Worm (Caenorhabditis elegans) whole organism, mixed stage, embryonic: Measurements from ENCODE around the gene calu-1.

Source experiments
- M03D4.4 ChIP-seq: sonication (generic microtip); optimal IDR thresholded peaks from 2 replicates; lab custom pipeline; 2017; ENCODE audit warnings: mild to moderate bottlenecking, missing genetic modification characterization, missing compliant biosample characterization
- bed-3 ChIP-seq: fragments of 200-800 bp; sonication (Bioruptor generic); optimal IDR thresholded peaks from 3 replicates; lab custom pipeline; 2018; ENCODE audit warnings: mild to moderate bottlenecking, missing genetic modification characterization, moderate library complexity, missing compliant biosample characterization
- blmp-1 ChIP-seq: fragments of 150-350 bp; optimal IDR thresholded peaks from 2 replicates; lab custom pipeline; 2014; ENCODE audit warnings: missing biosample characterization, missing genetic modification characterization
- ceh-39 ChIP-seq: fragments of 150-350 bp; optimal IDR thresholded peaks from 2 replicates; lab custom pipeline; 2014; ENCODE audit warnings: missing biosample characterization, missing genetic modification characterization
- ceh-43 ChIP-seq: fragments of 200-800 bp; sonication (Bioruptor generic); optimal IDR thresholded peaks from 2 replicates; lab custom pipeline; 2018; ENCODE audit warnings: mild to moderate bottlenecking, missing genetic modification characterization, moderate library complexity, missing compliant biosample characterization
- ceh-83 ChIP-seq: fragments of 200-800 bp; sonication (Bioruptor generic); optimal IDR thresholded peaks from 2 replicates; lab custom pipeline; 2018; ENCODE audit warnings: mild to moderate bottlenecking, missing genetic modification characterization, missing compliant biosample characterization
- ces-1 ChIP-seq: fragments of 150-350 bp; optimal IDR thresholded peaks from 2 replicates; lab custom pipeline; 2014; ENCODE audit warnings: missing biosample characterization, missing genetic modification reagents, missing genetic modification characterization
- drap-1 ChIP-seq: fragments of 200-800 bp; sonication (Bioruptor generic); optimal IDR thresholded peaks from 3 replicates; lab custom pipeline; 2018; ENCODE audit warnings: mild to moderate bottlenecking, missing genetic modification characterization, missing compliant biosample characterization
- elt-1 ChIP-seq: sonication (generic microtip); optimal IDR thresholded peaks from 2 replicates; lab custom pipeline; 2017; ENCODE audit warnings: missing genetic modification characterization, mild to moderate bottlenecking, missing compliant biosample characterization, antibody characterized with exemption, moderate library complexity, borderline replicate concordance; ENCODE audit not compliant: insufficient read depth
- elt-3 ChIP-seq: fragments of 150-350 bp; optimal IDR thresholded peaks from 2 replicates; lab custom pipeline; 2014; ENCODE audit warnings: missing biosample characterization, missing genetic modification characterization
- flh-1 ChIP-seq: fragments of 200-800 bp; sonication (Bioruptor generic); optimal IDR thresholded peaks from 2 replicates; lab custom pipeline; 2018; ENCODE audit warnings: mild to moderate bottlenecking, missing genetic modification characterization, moderate library complexity, missing compliant biosample characterization
- hlh-1 ChIP-seq: fragments of 150-350 bp; optimal IDR thresholded peaks from 2 replicates; lab custom pipeline; 2014; ENCODE audit warnings: missing biosample characterization, missing genetic modification reagents, missing genetic modification characterization
- lin-13 ChIP-seq: fragments of 150-350 bp; optimal IDR thresholded peaks from 2 replicates; lab custom pipeline; 2014; ENCODE audit warnings: missing biosample characterization, missing genetic modification characterization
- lin-32 ChIP-seq: fragments of 200-800 bp; sonication (Bioruptor generic); optimal IDR thresholded peaks from 2 replicates; lab custom pipeline; 2018; ENCODE audit warnings: mild to moderate bottlenecking, missing genetic modification characterization, missing compliant biosample characterization
- lsy-2 ChIP-seq: fragments of 150-350 bp; optimal IDR thresholded peaks from 2 replicates; lab custom pipeline; 2014; ENCODE audit warnings: missing biosample characterization, missing genetic modification characterization
- mab-5 ChIP-seq: fragments of 150-350 bp; optimal IDR thresholded peaks from 2 replicates; lab custom pipeline; 2014; ENCODE audit warnings: missing biosample characterization, missing genetic modification characterization
- mep-1 ChIP-seq: fragments of 150-350 bp; optimal IDR thresholded peaks from 2 replicates; lab custom pipeline; 2017; ENCODE audit warnings: missing biosample characterization, missing genetic modification reagents, missing genetic modification characterization, inconsistent platforms
- mls-2 ChIP-seq: sonication (generic microtip); optimal IDR thresholded peaks from 2 replicates; lab custom pipeline; 2016; ENCODE audit warnings: mild to moderate bottlenecking, missing genetic modification characterization, moderate library complexity, missing compliant biosample characterization
- nhr-12 ChIP-seq: fragments of 150-350 bp; optimal IDR thresholded peaks from 2 replicates; lab custom pipeline; 2014; ENCODE audit warnings: missing biosample characterization, missing genetic modification characterization
- nhr-2 ChIP-seq: fragments of 150-350 bp; optimal IDR thresholded peaks from 2 replicates; lab custom pipeline; 2014; ENCODE audit warnings: missing biosample characterization, missing genetic modification characterization
- nhr-237 ChIP-seq: fragments of 150-350 bp; optimal IDR thresholded peaks from 2 replicates; lab custom pipeline; 2014; ENCODE audit warnings: missing biosample characterization, missing genetic modification characterization
- nhr-76 ChIP-seq: sonication (generic microtip); optimal IDR thresholded peaks from 2 replicates; lab custom pipeline; 2017; ENCODE audit warnings: missing biosample characterization, missing genetic modification characterization
- pha-4 ChIP-seq: fragments of 150-350 bp; optimal IDR thresholded peaks from 2 replicates; lab custom pipeline; 2018; ENCODE audit warnings: missing biosample characterization, missing genetic modification reagents, missing genetic modification characterization
- sem-2 ChIP-seq: fragments of 200-800 bp; sonication (Bioruptor generic); optimal IDR thresholded peaks from 2 replicates; lab custom pipeline; 2018; ENCODE audit warnings: mild to moderate bottlenecking, missing genetic modification characterization, missing compliant biosample characterization
- snpc-4 ChIP-seq: fragments of 150-350 bp; optimal IDR thresholded peaks from 2 replicates; lab custom pipeline; 2014; ENCODE audit warnings: missing biosample characterization, missing genetic modification characterization
- sptf-1 ChIP-seq: sonication (generic microtip); optimal IDR thresholded peaks from 2 replicates; lab custom pipeline; 2017; ENCODE audit warnings: mild to moderate bottlenecking, missing genetic modification characterization, moderate library complexity, missing compliant biosample characterization
- tbx-8 ChIP-seq: fragments of 200-800 bp; sonication (Bioruptor generic); optimal IDR thresholded peaks from 2 replicates; lab custom pipeline; 2018; ENCODE audit warnings: mild to moderate bottlenecking, missing genetic modification characterization, moderate library complexity, missing compliant biosample characterization
- unc-120 ChIP-seq: sonication (generic microtip); optimal IDR thresholded peaks from 2 replicates; lab custom pipeline; 2017; ENCODE audit warnings: missing genetic modification characterization, missing compliant biosample characterization; ENCODE audit not compliant: poor library complexity, severe bottlenecking
- unc-39 ChIP-seq: fragments of 150-350 bp; optimal IDR thresholded peaks from 2 replicates; lab custom pipeline; 2014; ENCODE audit warnings: missing biosample characterization, missing genetic modification characterization
- zip-8 ChIP-seq: fragments of 150-350 bp; optimal IDR thresholded peaks from 2 replicates; lab custom pipeline; 2014; ENCODE audit warnings: missing biosample characterization, missing genetic modification characterization

calu-1 gene

DNA sequence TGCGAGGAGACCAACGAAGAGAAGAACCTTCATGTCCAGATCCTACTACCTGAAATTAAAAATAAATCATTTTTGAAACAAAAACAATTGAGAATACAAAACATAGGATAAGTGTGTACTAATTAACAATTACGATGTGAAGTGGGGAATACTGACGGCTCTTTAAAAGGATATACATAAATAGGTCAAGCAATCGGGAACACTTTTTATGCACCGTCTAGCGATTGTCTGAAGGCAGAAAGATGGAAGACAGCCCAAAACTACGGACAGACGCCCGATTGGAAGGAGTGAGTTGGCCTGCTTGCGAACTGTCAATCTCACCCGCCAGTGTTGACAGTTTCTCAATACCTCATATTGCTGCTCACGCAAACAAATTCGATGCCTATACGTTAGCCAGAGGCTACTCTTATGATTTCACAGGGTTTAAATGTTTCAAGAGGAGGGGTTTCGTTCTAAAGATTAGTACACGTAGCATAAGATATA lies at the start of gene calu-1:
Gene calu-1, minus strand, starts transcription at position 51 of the 483 bp plus-strand sequence.
- TF ChIP-seq nhr-76: no peak
- no peak for TF ChIP-seq zip-8 (tag; lab: Kevin White, UChicago)
- no peak for TF ChIP-seq sptf-1 (tag; lab: Kevin White, UChicago)
- no peak for TF ChIP-seq lin-32 (GFP tag; lab: Kevin White, UChicago)
- TF ChIP-seq drap-1 (GFP tag; lab: Kevin White, UChicago): no peak

DNA sequence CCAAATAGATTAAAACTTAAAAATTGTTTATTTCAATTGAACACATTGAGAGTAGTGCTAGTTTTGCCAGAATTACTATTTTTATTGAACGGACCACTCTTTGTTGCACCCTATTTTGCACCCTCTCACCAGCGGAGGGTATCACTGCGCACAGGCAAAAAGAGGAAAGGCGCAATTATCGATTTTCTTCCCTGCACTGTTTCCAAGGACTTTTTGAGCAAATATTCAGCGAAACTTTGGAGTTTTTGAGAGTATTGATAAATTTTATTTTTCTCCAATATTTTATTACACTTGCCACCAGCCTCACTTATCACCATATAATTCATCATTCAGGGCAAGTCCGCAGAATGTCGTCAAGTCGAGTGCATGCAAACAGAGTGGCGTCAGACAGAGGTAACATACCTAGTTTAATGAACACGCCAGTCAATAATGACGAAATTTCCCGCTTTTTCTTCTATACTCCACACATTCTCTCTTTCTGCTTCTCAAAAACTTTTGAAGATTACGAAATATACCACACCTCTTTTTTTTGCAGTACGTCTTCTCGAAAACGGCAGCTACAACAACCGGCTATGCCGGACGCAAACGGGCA lies 47.4 kb upstream of the calu-1 start:
- TF ChIP-seq lin-13 (tag; lab: Kevin White, UChicago): no peak
- no peak for TF ChIP-seq sem-2 (GFP tag; lab: Kevin White, UChicago)
- TF ChIP-seq ceh-39 (tag; lab: Kevin White, UChicago): peak; percentile 23
- peak; percentile 46 for TF ChIP-seq mep-1 (tag; lab: Kevin White, UChicago)

DNA sequence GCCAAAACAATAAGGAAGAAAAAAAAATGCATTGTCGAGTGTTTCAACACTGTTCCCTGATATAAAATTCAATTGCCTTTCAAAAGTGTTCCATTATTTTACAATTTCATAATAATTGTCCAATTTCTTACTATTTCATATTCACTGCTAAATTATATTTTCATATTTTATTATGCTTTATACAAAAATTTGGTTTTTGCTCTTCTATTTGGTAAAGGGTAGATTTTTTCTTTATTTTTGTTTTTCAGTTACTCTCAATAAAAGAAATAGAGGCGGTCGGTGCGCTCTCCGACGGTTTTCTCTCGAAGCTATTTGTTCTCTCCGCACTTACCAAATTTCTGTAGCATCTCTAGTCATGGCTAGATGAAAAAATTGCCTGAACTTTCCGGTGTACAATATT lies 46.9 kb upstream of the calu-1 start, which contains the start of gene sek-3:
Gene sek-3, plus strand, starts transcription at position 301 of the 400 bp plus-strand sequence.
- TF ChIP-seq lin-32 (GFP tag; lab: Kevin White, UChicago) (no peak), ces-1 (GFP tag; lab: Kevin White, UChicago) (no peak), mep-1 (tag; lab: Kevin White, UChicago) (no peak), ceh-83 (GFP tag; lab: Kevin White, UChicago) (no peak), drap-1 (GFP tag; lab: Kevin White, UChicago) (no peak), lin-13 (tag; lab: Kevin White, UChicago) (no peak), flh-1 (GFP tag; lab: Kevin White, UChicago) (no peak), blmp-1 (tag; lab: Kevin White, UChicago) (no peak), mab-5 (tag; lab: Kevin White, UChicago) (no peak), unc-120 (tag; lab: Kevin White, UChicago) (no peak), tbx-8 (GFP tag; lab: Kevin White, UChicago) (no peak)
- TF ChIP-seq, all 35 proteins: peak for 0

DNA sequence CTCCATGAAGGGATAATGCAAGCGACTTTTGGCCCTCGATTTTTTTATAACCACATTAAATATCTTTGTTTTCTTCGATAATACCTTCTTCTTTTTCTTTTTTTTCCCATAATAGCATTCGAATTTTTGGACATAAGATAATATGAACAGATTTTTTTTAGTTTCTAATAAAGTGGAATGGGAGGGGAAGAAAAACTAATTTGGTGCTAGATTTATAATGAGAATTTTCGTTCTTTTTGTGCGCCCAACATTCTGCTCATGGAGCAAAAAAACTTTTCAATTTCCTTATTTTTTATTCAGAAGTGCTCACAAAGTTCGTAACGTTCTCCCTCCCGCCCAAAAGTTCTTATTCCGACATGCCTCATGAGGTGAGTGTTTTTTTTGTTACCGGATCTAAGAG lies 45.1 kb upstream of the calu-1 start, which contains the start of gene ZC449.8:
Gene ZC449.8, plus strand, starts transcription at position 301 of the 400 bp plus-strand sequence.
- TF ChIP-seq ceh-39 (tag; lab: Kevin White, UChicago) (no peak), nhr-2 (tag; lab: Kevin White, UChicago) (no peak), elt-1 (tag; lab: Kevin White, UChicago) (no peak), flh-1 (GFP tag; lab: Kevin White, UChicago) (no peak)
- TF ChIP-seq, all 35 proteins: peak for 0

DNA sequence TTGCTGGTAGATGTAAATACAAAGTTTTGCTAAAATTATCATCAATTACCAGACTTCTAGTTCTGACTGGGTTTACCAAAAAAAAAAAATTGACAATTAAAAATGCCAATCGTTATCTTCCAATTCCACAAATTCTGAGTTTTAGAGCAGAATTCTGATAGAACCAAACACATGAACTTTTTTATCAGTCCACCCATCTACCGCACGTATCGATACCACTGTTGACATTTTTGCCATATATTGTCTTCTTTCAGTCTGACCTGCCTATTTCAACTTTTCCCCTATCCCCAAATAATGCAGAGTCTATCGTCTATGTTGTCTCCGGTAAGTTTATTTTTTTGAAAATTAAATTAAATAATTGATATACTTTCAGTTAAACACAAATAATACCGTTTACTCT lies 43.1 kb upstream of the calu-1 start, which contains the start of gene ZC449.7:
Gene ZC449.7, plus strand, starts transcription at position 249 of the 400 bp plus-strand sequence.
- TF ChIP-seq mls-2 (no peak), tbx-8 (GFP tag; lab: Kevin White, UChicago) (no peak), ceh-39 (tag; lab: Kevin White, UChicago) (no peak), elt-1 (tag; lab: Kevin White, UChicago) (no peak), nhr-237 (tag; lab: Kevin White, UChicago) (no peak), snpc-4 (tag; lab: Kevin White, UChicago) (no peak), elt-3 (tag; lab: Kevin White, UChicago) (no peak), nhr-12 (tag; lab: Kevin White, UChicago) (no peak), ces-1 (GFP tag; lab: Kevin White, UChicago) (no peak), drap-1 (GFP tag; lab: Kevin White, UChicago) (no peak), M03D4.4 (tag; lab: Kevin White, UChicago) (no peak), lin-13 (tag; lab: Kevin White, UChicago) (no peak), nhr-76 (no peak), lin-32 (GFP tag; lab: Kevin White, UChicago) (no peak)

DNA sequence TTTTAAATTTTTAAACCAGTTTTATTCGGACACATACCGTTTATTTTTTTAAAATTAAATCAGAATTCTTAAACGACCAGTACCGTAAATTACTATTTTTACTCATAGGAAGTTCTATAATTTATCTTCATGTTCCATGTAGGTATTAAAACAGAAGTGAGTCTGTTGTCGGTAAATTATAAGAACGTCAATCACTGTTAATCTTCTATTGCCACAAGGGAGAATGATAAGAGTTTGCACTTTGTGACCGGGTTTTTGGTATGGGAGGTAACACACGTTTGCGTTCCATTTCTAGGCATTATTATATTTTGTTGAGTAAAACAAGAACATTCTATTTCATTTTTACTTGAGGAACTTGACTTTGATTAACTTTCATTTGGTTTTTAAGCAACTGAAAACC lies 38.3 kb upstream of the calu-1 start, which contains the start of gene hsd-3:
Gene hsd-3, plus strand, starts transcription at position 301 of the 400 bp plus-strand sequence.
- TF ChIP-seq mab-5 (tag; lab: Kevin White, UChicago) (no peak), lsy-2 (no peak), pha-4 (no peak), hlh-1 (tag; lab: Kevin White, UChicago) (no peak), sem-2 (GFP tag; lab: Kevin White, UChicago) (no peak), ces-1 (GFP tag; lab: Kevin White, UChicago) (no peak), drap-1 (GFP tag; lab: Kevin White, UChicago) (no peak), mls-2 (no peak), lin-13 (tag; lab: Kevin White, UChicago) (no peak), sptf-1 (tag; lab: Kevin White, UChicago) (no peak), flh-1 (GFP tag; lab: Kevin White, UChicago) (no peak), ceh-43 (GFP tag; lab: Kevin White, UChicago) (no peak), unc-39 (no peak), zip-8 (tag; lab: Kevin White, UChicago) (no peak), bed-3 (no peak)
- TF ChIP-seq, all 35 proteins: peak for 0
